Worm (Caenorhabditis elegans): Measurements from ENCODE around the gene npr-21.

DNA sequence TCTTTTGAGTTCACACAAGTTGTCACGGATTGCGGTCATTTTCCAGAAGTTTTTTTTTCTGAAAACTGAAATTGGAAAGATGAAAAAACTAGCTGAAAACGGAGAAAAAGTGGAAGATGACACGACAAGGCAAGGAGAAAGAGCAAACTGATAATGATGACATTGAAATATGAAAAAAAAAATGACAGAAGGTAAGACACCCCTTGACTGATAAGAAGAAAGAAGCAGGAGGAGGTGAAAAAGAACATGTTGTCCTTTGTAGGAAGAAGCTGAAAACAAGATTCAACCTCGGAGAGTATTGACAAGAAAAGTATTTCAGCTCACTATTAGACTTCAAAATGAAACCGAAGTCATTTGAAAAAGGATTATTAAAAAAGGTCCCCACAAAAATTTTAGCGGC, 37.3 kb upstream of the npr-21 start, which contains the start of gene B0302.5:
- TF ChIP-seq ztf-23 (GFP tag; IDR thresholded peaks at IDR 0.05) (no peak), flt-1 (GFP tag; IDR thresholded peaks at IDR 0.05) (no peak), ref-1 (GFP tag; conservative IDR thresholded peaks at IDR 0.05) (no peak), tab-1 (GFP tag; IDR thresholded peaks at IDR 0.05) (no peak), med-1 (GFP tag; optimal IDR thresholded peaks at IDR 0.05; ENCODE audit: insufficient read depth) (no peak)

All from whole organism, midembryonic.